Worm (Caenorhabditis elegans): ENCODE results near the gene cwn-1.

Gene cwn-1

DNA sequence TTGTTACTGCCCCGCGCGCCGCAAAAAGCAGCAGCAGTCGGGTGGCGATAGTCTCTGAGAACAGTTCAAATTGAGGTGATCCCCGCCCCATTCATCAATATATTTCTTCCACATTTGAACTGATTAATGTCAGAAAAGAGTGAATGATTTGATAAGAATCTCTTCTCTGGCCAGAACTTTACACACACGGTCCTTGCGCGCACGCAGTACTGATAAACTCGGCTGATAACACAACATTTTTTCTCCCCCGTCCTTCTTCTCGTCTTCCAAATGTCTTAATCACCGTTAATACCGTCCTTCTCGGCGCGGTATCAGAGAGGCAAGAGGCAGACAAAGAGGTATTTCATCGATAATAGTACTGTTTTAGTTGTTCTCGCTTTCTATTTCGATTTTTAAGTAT, 28.8 kb upstream of the cwn-1 start, which contains the start of gene etr-1:
Gene etr-1, plus strand, starts transcription at position 193 of the 400 bp plus-strand sequence.
- TF ChIP-seq blmp-1 (tag; optimal IDR thresholded peaks at IDR 0.05) = no peak
- TF ChIP-seq mls-2 (tag; optimal IDR thresholded peaks at IDR 0.05) = no peak
- peak; percentile 2 for TF ChIP-seq elt-1 (tag; optimal IDR thresholded peaks at IDR 0.05; ENCODE audit: borderline replicate concordance, insufficient read depth)
- no peak for TF ChIP-seq flh-1 (GFP tag; optimal IDR thresholded peaks at IDR 0.05)

DNA sequence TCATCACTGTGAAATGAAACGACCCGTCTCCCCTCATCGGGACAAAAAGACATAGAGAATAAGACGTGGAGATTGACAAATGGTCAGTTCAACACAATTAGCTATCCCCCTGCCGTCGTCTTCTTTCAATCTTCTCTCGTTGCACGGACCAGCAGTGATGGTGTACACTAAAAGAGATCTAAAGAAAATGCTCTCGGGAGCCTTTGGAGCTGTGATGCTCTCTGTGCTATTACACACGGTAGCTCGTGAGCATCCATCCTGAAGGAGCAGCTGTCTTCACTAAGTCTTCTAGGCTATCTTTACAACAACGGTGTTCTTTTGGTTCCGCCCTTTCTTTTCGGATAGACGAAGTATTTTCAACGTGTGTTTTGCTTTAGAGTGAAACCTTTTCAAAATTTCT, 27.9 kb upstream of the cwn-1 start:
- TF ChIP-seq elt-1 (tag; optimal IDR thresholded peaks at IDR 0.05; ENCODE audit: borderline replicate concordance, insufficient read depth) = no peak
- TF ChIP-seq sem-2 (GFP tag; optimal IDR thresholded peaks at IDR 0.05) = no peak
- TF ChIP-seq ces-1 (GFP tag; optimal IDR thresholded peaks at IDR 0.05) = peak; percentile 29
- TF ChIP-seq drap-1 (GFP tag; optimal IDR thresholded peaks at IDR 0.05) = no peak
- no peak for TF ChIP-seq snpc-4 (tag; optimal IDR thresholded peaks at IDR 0.05)
- peak; percentile 80 for TF ChIP-seq unc-120 (tag; optimal IDR thresholded peaks at IDR 0.05; ENCODE audit: poor library complexity, severe bottlenecking)
- TF ChIP-seq lin-13 (tag; optimal IDR thresholded peaks at IDR 0.05) = no peak
- no peak for TF ChIP-seq blmp-1 (tag; optimal IDR thresholded peaks at IDR 0.05)
- no peak for TF ChIP-seq nhr-12 (tag; optimal IDR thresholded peaks at IDR 0.05)
- TF ChIP-seq zip-8 (tag; optimal IDR thresholded peaks at IDR 0.05) = no peak
- peak; percentile 99 for TF ChIP-seq hlh-1 (tag; optimal IDR thresholded peaks at IDR 0.05)
- TF ChIP-seq unc-62 (GFP tag; optimal IDR thresholded peaks at IDR 0.05) = peak; percentile 74
- TF ChIP-seq nhr-28 (tag; optimal IDR thresholded peaks at IDR 0.05) = no peak

DNA sequence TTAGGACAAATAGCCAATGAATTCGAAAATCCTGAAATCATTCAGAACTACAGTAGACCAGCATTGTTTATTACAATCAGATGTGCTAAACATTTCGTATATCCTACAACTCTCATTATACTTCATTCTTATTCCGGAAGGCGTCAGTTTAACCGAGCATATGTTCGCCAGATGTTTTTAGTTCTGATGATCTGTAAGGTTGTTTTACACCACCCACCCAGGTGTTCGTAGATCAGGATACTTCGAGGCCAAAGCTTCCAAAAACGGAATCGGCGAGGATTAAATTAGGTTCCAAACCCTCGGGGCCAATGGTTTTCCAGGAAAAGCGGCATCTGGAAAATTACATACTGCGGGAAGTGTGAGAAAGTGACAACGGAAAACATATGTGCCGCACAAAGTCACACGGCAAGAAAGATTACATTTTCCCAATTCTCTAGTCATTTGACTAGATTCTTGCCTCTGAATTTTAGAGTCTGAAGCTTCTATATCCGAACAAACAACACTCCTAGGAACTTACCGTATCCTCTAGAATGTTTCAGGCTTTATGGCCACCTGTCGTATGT, 27.2 kb upstream of the cwn-1 start:
- TF ChIP-seq lin-32 (GFP tag; optimal IDR thresholded peaks at IDR 0.05) (peak; percentile 52), hlh-1 (tag; optimal IDR thresholded peaks at IDR 0.05) (peak; percentile 64), unc-120 (tag; optimal IDR thresholded peaks at IDR 0.05; ENCODE audit: poor library complexity, severe bottlenecking) (no peak)

DNA sequence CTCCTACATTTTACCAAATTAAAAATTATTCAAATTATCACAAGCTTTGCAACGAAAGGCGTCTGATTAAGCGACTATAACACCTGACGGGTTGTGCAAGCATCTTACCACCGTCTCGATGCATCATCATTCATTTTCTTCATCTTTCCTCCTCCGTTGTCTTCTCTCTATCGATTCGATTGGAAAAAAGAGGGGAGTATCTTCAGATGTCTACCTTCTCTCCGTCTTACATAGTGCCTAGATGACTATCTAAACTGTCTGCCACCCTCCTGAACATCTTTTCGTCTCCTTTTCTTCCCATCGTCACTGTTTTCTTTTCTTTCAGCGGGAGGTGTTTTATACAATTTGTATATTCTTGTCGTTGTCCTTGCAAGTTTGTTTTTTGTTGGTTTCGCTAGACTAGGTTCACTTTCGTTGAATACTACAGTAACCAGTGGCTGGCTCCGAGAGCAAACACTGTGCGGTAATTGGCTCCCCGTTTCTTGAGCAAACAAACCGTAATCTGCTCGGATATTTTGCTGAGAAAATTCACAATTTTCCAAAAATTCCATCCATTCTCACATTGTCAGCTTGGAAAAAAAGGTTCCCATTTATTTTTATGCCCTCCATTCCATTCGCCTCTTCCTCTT, 26.0 kb upstream of the cwn-1 start:
- TF ChIP-seq sem-2 (GFP tag; optimal IDR thresholded peaks at IDR 0.05) (no peak), unc-62 (GFP tag; optimal IDR thresholded peaks at IDR 0.05) (peak; percentile 51), unc-120 (tag; optimal IDR thresholded peaks at IDR 0.05; ENCODE audit: poor library complexity, severe bottlenecking) (peak; percentile 10), lsy-2 (tag; optimal IDR thresholded peaks at IDR 0.05) (peak; percentile 54), ceh-39 (tag; optimal IDR thresholded peaks at IDR 0.05) (peak; percentile 89), lin-32 (GFP tag; optimal IDR thresholded peaks at IDR 0.05) (no peak), mls-2 (tag; optimal IDR thresholded peaks at IDR 0.05) (no peak), ham-2 (GFP tag; optimal IDR thresholded peaks at IDR 0.05) (no peak), pha-4 (tag; optimal IDR thresholded peaks at IDR 0.05) (peak; percentile 26), nhr-237 (tag; optimal IDR thresholded peaks at IDR 0.05) (no peak), hlh-1 (tag; optimal IDR thresholded peaks at IDR 0.05) (peak; percentile 68)

DNA sequence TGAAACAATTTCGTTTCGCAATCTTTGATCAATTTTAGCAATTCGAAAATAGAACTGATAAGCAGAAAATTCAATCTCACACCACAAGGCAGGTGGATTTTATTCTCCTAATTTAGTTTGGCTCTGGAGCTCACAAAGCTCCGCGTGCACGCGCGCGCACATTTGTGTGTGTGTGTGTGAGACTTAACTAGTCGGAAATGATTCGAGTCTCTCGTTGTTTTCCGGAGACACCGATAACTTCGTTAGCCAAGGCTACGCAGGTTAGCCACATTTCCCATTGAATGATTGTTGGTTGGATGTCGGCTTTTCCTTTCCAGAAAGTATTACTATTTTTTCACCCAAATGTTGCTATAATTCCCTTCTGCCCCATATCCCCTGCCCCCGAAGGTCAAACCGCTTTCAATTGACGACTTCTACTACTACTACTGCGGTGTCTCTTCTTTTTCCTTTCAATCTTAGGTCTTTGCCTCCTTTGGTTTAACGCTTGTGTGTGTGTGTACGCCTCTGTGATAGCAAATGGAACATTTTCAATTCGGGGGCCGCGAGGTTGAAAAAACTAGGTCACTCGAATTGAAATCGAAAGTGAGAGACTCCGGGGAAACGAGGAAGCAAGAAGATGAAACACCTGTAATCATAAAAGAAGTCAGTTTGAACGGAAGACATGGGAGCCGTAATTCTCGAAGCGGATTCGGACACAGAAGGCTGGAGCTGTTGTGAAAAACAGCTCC, 24.8 kb upstream of the cwn-1 start:
- TF ChIP-seq blmp-1 (tag; optimal IDR thresholded peaks at IDR 0.05) (peak; percentile 59), ces-1 (GFP tag; optimal IDR thresholded peaks at IDR 0.05) (peak; percentile 90), mab-5 (tag; optimal IDR thresholded peaks at IDR 0.05) (no peak), mep-1 (tag; optimal IDR thresholded peaks at IDR 0.05) (no peak), ham-2 (GFP tag; optimal IDR thresholded peaks at IDR 0.05) (peak; percentile 52), mls-2 (tag; optimal IDR thresholded peaks at IDR 0.05) (no peak)

DNA sequence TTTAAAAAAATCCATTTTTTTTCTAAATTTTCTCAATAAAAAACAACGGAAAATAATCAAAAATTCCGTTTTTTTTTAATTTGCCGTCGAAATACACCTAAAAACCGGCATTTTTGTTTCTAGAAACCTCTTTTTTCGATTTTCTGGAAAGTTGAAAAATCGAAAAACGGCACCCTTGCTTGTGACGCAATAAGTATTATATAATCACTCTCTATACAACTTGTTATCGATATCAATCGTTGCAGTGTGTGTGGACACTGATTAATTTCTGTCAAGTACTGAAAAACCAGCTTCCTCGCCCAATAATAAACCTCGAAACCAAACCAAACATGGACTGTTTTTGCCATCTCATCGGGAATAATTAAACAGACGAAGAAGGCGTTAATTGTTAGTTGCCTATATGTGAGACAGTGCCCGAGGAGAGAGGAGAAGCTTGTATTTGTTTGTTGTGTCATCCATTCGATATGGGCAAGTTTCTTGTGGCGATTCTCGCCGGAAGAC, 23.7 kb upstream of the cwn-1 start:
- TF ChIP-seq zip-8 (tag; optimal IDR thresholded peaks at IDR 0.05) (peak; percentile 75), nhr-76 (tag; optimal IDR thresholded peaks at IDR 0.05) (no peak), unc-62 (GFP tag; optimal IDR thresholded peaks at IDR 0.05) (no peak)

DNA sequence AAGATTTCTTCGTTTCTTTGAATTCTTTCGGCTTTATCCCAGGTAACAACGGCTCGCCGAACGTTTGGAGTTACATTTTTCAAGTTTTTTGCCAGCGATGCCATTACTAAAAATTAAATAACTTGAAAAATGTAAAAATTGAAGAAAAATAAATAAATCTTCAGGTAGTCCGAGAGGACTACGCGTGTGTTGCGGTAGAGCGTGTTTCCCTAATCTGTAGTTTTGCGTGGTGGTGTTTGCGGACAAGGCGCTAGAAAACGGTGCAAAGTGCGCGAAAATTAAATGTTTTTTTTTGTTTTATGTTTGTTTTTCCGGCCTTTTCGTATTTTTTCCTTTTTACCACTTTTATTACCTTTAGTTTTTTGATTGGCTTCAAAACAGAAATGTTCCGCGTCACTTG, 22.5 kb upstream of the cwn-1 start, which contains the start of gene mrpl-28:
Gene mrpl-28, minus strand, starts transcription at position 106 of the 400 bp plus-strand sequence.
- peak; percentile 81 for TF ChIP-seq ces-1 (GFP tag; optimal IDR thresholded peaks at IDR 0.05)
- no peak for TF ChIP-seq nhr-12 (tag; optimal IDR thresholded peaks at IDR 0.05)
- TF ChIP-seq lin-13 (tag; optimal IDR thresholded peaks at IDR 0.05) = peak; percentile 93
- TF ChIP-seq bed-3 (GFP tag; optimal IDR thresholded peaks at IDR 0.05) = no peak
- peak; percentile 74 for TF ChIP-seq ceh-39 (tag; optimal IDR thresholded peaks at IDR 0.05)
- no peak for TF ChIP-seq elt-1 (tag; optimal IDR thresholded peaks at IDR 0.05; ENCODE audit: borderline replicate concordance, insufficient read depth)
- TF ChIP-seq lsy-2 (tag; optimal IDR thresholded peaks at IDR 0.05) = peak; percentile 75
- no peak for TF ChIP-seq sem-2 (GFP tag; optimal IDR thresholded peaks at IDR 0.05)
- TF ChIP-seq ceh-43 (GFP tag; optimal IDR thresholded peaks at IDR 0.05) = no peak
- peak; percentile 78 for TF ChIP-seq mep-1 (tag; optimal IDR thresholded peaks at IDR 0.05)
- peak; percentile 86 for TF ChIP-seq pha-4 (tag; optimal IDR thresholded peaks at IDR 0.05)
- peak; percentile 29 for TF ChIP-seq hlh-1 (tag; optimal IDR thresholded peaks at IDR 0.05)
- TF ChIP-seq nhr-237 (tag; optimal IDR thresholded peaks at IDR 0.05) = peak; percentile 84
- TF ChIP-seq sptf-1 (tag; optimal IDR thresholded peaks at IDR 0.05) = peak; percentile 15
- no peak for TF ChIP-seq drap-1 (GFP tag; optimal IDR thresholded peaks at IDR 0.05)
